Fruit fly (Drosophila melanogaster): ENCODE measurements around the gene stx.
"Not testable (repeated sequence)": the region's sequence is repeated elsewhere in the genome, so short reads cannot be mapped to it uniquely, and the experiment has no call there.

Gene stx

DNA sequence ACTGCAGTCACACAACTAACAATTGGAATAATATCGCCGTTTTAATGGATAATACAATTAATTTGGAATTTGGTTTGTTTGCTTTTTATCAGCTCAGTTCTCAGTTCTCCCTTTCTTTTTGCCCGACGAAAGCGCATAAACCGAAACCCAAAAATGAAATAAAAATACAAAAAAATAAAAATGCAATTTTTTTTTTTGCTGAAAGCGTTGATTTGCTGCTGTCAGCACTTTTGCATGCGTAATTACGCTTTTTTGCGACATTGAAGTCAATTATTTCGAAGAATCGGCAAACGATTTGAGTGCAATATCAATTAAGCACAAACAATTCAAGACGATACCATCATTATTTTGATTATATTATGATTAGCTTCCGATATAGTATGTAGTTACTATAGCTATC lies 17.4 kb downstream of the stx start:
- TF ChIP-seq Myc (optimal IDR thresholded peaks at IDR 0.05) (no peak), ttk (optimal IDR thresholded peaks at IDR 0.05) (no peak), psq (optimal IDR thresholded peaks at IDR 0.05) (no peak), h (optimal IDR thresholded peaks at IDR 0.05) (no peak), insv (optimal IDR thresholded peaks at IDR 0.05) (no peak), Sin3A (optimal IDR thresholded peaks at IDR 0.05) (no peak)

DNA sequence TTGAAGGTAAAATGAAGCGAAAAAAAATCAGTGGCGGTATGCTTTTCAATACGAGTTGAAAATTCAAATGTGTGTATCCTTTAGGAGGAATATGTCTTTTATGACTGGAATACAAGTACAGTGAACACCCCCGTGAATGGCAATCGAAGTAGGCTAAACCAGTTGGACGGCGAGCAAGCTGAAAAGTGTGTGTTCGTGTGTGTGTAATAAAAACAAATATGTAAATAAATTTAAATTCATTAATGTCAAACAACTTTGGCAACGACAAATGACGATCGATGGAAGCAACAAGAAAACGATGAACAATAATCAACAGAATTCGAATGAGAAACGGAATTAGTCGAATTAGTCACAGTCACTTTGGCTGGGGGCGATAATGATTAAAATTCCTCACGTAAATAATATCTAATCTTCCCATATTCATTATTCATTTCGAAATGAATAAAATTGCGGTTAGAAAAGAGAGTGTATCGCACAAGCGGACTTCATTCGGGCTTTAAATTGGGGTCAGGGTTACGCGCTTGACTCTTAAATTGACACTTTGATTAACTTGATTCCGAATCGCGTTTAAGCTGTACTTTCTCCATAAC lies 18.5 kb downstream of the stx start:
- TF ChIP-seq insv (optimal IDR thresholded peaks at IDR 0.05) (no peak), h (optimal IDR thresholded peaks at IDR 0.05) (no peak), Myc (optimal IDR thresholded peaks at IDR 0.05) (no peak), psq (optimal IDR thresholded peaks at IDR 0.05) (no peak), ttk (optimal IDR thresholded peaks at IDR 0.05) (no peak), Sin3A (optimal IDR thresholded peaks at IDR 0.05) (no peak)

DNA sequence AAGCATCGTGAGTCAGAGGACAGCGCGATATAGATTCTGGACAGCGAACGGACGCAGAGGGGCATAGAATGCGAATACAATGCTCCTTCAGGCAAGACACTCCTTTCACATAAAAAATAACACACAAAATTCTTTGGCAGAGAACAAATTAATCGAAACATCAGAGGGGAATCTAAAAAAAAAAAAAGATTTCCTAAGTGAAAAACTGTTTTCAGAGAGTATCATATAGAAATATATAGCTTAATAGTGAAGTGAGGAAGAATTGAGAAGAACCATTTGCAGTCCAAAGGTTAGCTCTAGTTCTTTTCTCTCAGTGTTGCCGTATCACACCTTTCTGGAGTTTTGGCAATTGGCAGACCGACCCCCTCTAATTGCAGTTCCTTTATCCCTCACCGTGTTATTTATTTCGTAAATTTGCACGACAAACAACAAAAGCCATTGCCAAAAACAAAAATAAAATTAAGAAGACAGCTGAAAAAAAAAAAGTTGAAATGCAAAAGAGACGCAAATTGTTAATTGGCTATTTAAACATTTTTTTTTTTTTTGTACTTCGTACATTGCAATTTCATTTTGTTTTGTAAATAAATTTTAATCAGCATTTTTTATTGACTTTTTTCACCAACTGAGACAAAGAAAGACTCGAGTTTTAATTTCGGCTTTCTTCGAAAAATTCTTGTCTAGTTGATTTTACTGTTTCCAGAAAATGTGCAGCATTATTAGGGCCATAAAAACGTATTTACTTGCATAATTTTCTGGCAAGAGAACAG lies 21.1 kb downstream of the stx start:
- no peak for TF ChIP-seq Myc (optimal IDR thresholded peaks at IDR 0.05)
- no peak for TF ChIP-seq psq (optimal IDR thresholded peaks at IDR 0.05)
- no peak for TF ChIP-seq Sin3A (optimal IDR thresholded peaks at IDR 0.05)
- no peak for TF ChIP-seq h (optimal IDR thresholded peaks at IDR 0.05)
- TF ChIP-seq ttk (optimal IDR thresholded peaks at IDR 0.05) = no peak
- TF ChIP-seq insv (optimal IDR thresholded peaks at IDR 0.05) = no peak

DNA sequence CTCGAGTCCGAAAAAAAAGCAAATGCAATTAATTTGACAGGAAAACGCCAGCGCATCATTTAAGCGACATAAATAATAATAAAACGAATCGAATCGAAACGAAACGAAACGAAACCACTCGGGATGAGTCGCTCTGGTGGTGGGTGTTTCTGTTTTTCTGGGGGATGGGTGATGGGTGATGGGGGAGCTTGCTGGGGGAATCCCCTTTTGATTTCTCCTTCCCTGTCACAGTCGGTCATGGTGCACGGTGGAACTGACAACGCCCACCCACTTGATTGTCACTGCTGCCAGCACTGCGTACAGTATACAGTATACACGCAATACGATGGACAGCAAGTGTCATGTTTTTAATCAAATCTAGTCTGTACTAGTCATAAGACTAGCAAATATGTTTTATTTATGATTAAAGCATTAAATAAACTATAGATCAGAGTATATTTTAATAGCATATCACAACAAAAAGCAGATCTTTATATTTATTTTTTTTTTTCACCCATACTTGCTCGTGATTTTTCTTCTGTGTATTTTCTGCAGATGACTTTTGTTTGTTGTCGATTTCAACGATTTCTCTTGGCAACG lies 22.8 kb downstream of the stx start:
- no peak for TF ChIP-seq h (optimal IDR thresholded peaks at IDR 0.05)
- TF ChIP-seq Sin3A (optimal IDR thresholded peaks at IDR 0.05) = no peak
- TF ChIP-seq psq (optimal IDR thresholded peaks at IDR 0.05) = no peak
- TF ChIP-seq Myc (optimal IDR thresholded peaks at IDR 0.05) = no peak
- TF ChIP-seq ttk (optimal IDR thresholded peaks at IDR 0.05) = no peak
- TF ChIP-seq insv (optimal IDR thresholded peaks at IDR 0.05) = no peak

DNA sequence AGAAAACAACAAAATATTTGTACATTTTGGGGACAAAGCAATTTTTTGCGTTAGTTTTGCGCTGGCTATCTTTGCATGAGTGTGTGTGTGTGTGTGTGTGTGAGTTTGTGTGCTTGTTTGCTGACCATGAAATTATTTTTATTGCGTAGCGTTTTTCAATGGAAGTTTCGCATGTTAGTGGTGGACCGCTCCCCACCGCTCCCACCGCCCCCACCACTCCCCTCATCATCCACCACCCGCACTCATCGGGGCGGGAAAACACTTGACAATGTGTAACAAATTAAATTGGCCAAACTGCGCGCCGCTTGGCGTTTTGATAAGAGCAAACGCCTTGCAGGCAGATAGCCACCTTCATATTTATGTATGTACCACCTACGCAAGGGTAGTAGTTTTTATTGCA lies 25.5 kb downstream of the stx start:
- TF ChIP-seq psq (optimal IDR thresholded peaks at IDR 0.05) (no peak), insv (optimal IDR thresholded peaks at IDR 0.05) (no peak), h (optimal IDR thresholded peaks at IDR 0.05) (no peak), ttk (optimal IDR thresholded peaks at IDR 0.05) (no peak), Sin3A (optimal IDR thresholded peaks at IDR 0.05) (no peak), Myc (optimal IDR thresholded peaks at IDR 0.05) (no peak)

DNA sequence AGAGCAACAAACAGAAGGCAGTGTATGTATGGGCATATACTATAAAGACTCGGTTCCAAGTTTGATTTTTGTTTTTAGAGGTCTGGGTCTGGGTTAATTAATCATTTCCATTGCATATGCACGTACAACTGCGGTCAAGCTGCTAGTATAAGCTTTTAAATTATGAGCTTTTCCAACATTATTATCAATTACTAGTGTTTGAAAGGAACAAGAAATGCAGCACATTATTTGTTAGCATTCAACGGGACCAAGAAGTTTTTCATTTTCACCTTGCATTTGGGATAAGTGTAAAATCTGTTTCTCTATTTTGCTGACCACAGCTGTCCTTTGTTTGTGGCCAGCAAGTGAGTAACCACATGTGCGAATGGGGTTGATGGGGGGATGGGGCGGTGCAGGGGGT lies 26.9 kb downstream of the stx start:
- TF ChIP-seq ttk (optimal IDR thresholded peaks at IDR 0.05) = no peak
- no peak for TF ChIP-seq insv (optimal IDR thresholded peaks at IDR 0.05)
- no peak for TF ChIP-seq h (optimal IDR thresholded peaks at IDR 0.05)
- no peak for TF ChIP-seq Sin3A (optimal IDR thresholded peaks at IDR 0.05)
- no peak for TF ChIP-seq Myc (optimal IDR thresholded peaks at IDR 0.05)
- no peak for TF ChIP-seq psq (optimal IDR thresholded peaks at IDR 0.05)

DNA sequence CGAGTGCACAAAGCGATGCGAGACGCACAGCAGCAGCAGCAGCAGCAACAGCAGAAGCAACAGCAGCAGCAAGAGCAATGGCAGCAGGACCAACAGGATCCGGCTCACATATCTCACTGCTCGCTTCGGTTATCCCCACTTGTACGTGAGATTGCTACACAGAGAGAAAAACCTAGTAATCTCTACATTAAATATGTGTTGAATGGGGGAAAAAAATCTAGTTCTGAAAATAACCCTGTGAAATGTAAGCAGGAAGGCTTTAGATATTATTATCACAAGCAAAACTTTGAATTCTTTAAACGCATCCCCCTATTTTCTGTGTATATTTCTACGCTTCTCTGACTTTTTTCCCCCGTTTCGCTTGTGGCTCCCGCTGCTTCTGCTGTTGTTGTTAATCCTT lies 47.0 kb downstream of the stx start:
- no peak for TF ChIP-seq Sin3A (optimal IDR thresholded peaks at IDR 0.05)
- no peak for TF ChIP-seq h (optimal IDR thresholded peaks at IDR 0.05)
- no peak for TF ChIP-seq psq (optimal IDR thresholded peaks at IDR 0.05)
- TF ChIP-seq ttk (optimal IDR thresholded peaks at IDR 0.05) = no peak
- no peak for TF ChIP-seq insv (optimal IDR thresholded peaks at IDR 0.05)
- TF ChIP-seq Myc (optimal IDR thresholded peaks at IDR 0.05) = no peak

DNA sequence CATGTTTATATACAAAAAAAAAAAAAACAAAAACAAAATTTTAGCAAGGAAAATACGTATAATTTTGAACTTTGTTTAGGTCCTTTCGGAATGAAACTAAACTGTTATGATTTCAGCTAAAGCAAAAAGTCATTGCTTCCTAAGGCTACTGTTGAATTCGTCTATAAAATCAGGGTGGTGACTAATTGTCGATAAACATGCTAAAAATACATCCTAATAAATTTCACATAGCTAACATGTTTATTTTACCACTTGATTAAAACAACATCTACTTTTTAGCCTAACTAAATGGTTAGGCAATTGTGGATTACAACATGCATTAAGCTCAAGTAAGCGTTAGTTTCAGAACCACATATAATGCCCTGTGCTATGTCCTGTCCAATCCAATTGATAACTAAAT lies 71.4 kb downstream of the stx start, which contains the start of gene CG12637:
TSS of gene CG12637 (minus strand) at position 101 of the 400 bp plus-strand sequence.
- TF ChIP-seq psq (optimal IDR thresholded peaks at IDR 0.05) (no peak), Sin3A (optimal IDR thresholded peaks at IDR 0.05) (no peak)

DNA sequence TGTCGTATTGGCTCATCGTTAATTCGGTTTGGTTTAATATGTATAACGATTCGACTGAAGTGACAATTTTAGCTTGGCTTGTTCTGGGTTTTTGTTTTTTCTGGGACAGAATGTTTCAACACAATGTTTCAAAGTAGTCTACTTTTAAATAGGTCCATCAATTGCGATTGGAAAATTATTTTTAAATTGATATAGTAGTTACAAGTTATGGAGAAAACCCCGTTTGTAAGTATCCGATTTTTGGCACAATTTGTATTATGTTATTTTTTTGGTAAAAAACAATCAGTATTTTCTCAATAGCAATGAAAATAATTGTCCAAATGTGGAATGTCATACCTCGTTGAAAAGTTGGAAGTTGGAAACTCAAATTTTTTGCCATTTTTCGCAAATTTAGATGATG lies 83.0 kb downstream of the stx start, which contains the start of gene Rab9E:
TSS of gene Rab9E (minus strand) at position 101 of the 400 bp plus-strand sequence.
- not testable (repeated sequence) for TF ChIP-seq psq, Sin3A, ttk (optimal IDR thresholded peaks at IDR 0.05)
